Worm (Caenorhabditis elegans): Measurements from ENCODE around the gene ZC204.12.
"Not testable (repeated sequence)": the region's sequence is repeated elsewhere in the genome, so short reads cannot be mapped to it uniquely, and the experiment has no call there.

ZC204.12 gene

DNA sequence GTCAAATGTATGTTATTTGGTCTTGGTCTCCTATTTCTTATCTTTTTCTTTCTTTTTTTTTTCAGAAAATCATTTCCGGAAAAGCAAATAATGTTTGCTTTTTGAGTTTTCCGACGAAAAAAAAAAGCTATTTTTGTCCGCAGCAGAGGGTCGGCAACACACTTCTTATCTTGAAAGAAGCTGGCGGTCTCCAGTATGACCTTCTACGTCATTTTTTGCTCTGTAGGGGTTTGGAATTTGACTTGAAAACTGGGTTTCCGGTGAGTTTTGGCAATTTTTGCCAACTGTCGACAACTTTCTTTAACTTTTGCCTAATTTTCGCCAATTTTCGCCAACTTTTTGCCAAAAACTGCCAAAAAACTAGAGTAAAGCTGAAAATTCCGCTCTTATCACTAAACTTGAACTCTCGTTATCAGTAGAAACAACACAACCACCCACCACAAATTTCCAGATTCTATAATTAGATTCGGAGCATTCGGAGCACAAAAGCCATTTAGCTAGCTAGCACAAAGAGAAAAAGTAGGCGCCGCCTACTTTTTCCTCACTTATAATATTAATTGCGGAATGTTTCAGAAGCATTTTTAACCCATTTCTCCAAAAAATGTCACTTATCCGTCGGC lies 13.3 kb upstream of the ZC204.12 start, which contains the start of gene nhx-6:
Gene nhx-6, plus strand, starts transcription at position 570 of the 620 bp plus-strand sequence.
- no peak for TF ChIP-seq dao-5 (tag; optimal IDR thresholded peaks at IDR 0.05)
- no peak for TF ChIP-seq him-1 (tag; optimal IDR thresholded peaks at IDR 0.05)
- no peak for TF ChIP-seq W03F9.2 (tag; optimal IDR thresholded peaks at IDR 0.05)

- TF ChIP-seq dao-5 (tag; optimal IDR thresholded peaks at IDR 0.05): no peak
- TF ChIP-seq W03F9.2 (tag; optimal IDR thresholded peaks at IDR 0.05): no peak
- TF ChIP-seq him-1 (tag; optimal IDR thresholded peaks at IDR 0.05): no peak
Measured at ce11 chrII:1668913-1669312, 11.8 kb upstream of the ZC204.12 start, which contains the start of gene srw-97. srw-97 (minus strand) TSS chrII:1669013.

DNA sequence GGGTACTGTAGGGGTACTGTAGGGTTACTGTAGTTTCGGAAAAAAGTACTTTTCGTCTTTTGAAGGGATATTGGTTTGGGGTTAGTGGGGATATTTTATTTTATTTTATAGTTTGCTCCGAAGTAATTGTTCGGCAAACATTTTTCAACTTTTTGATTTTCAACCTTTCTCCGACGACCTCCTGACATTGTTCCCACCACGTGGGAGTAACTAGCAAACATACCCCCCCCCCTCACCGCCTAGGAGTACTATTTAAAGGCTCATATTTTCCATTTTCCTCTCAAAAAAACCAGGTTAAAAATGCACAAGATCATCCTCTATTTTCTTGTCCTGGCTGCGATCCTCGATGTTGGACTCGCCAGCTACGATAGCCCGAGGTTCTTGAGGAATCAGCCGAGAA lies 8.9 kb upstream of the ZC204.12 start, which contains the start of gene srlf-29:
Gene srlf-29, plus strand, starts transcription at position 301 of the 400 bp plus-strand sequence.
- TF ChIP-seq dao-5 (tag; optimal IDR thresholded peaks at IDR 0.05) (no peak), W03F9.2 (tag; optimal IDR thresholded peaks at IDR 0.05) (no peak), him-1 (tag; optimal IDR thresholded peaks at IDR 0.05) (no peak)

DNA sequence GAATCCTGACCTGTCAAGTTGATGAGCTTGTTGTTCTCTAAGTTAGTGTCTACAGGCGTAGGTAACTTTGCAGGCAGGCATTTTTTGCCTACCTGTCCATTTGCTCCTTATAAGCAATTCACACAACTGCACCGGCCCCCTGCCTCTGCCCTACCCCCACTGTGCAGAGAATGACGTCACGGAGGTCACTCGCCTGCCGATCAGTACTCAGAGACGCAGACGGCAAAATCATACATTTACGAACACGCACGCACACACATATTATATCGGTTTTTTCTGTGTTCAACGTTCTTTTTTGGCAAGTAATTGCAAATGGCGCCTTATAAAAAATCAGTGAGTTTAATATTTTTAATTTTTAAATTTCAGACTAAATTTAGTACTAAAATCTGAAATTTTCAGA lies 6.4 kb upstream of the ZC204.12 start, which contains the start of gene duxl-1:
Gene duxl-1, plus strand, starts transcription at position 184 of the 400 bp plus-strand sequence.
- TF ChIP-seq him-1 (tag; optimal IDR thresholded peaks at IDR 0.05): no peak
- no peak for TF ChIP-seq dao-5 (tag; optimal IDR thresholded peaks at IDR 0.05)
- no peak for TF ChIP-seq W03F9.2 (tag; optimal IDR thresholded peaks at IDR 0.05)

DNA sequence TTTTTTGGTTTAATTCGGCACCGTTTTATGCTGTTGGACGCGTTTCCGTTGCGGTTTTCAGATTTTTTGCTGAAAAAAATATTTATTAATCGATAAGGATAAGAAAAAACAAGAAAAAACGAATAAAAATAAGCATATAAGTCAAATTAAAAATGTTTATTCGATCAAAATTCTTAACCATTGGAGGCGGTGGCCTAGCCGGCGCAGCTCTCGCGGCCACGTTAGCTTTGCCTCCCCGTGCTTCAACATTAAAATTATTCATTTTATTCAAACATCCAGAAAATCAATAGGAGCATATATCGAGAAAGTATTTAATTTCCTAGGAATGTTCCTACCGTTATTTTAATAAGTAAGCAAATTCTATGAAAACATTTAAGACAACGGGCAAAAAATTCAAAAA lies 5.8 kb upstream of the ZC204.12 start, which contains the start of gene ZC204.14:
Gene ZC204.14, minus strand, starts transcription at position 69 of the 400 bp plus-strand sequence.
- no peak for TF ChIP-seq him-1 (tag; optimal IDR thresholded peaks at IDR 0.05)

ce11 chrII:1660888-1661287 lies 3.8 kb upstream of the ZC204.12 start, which contains the start of gene ZC204.13:
ZC204.13 (minus strand) TSS chrII:1660988.
- TF ChIP-seq dao-5, him-1, W03F9.2 (tag; optimal IDR thresholded peaks at IDR 0.05): not testable (repeated sequence)

DNA sequence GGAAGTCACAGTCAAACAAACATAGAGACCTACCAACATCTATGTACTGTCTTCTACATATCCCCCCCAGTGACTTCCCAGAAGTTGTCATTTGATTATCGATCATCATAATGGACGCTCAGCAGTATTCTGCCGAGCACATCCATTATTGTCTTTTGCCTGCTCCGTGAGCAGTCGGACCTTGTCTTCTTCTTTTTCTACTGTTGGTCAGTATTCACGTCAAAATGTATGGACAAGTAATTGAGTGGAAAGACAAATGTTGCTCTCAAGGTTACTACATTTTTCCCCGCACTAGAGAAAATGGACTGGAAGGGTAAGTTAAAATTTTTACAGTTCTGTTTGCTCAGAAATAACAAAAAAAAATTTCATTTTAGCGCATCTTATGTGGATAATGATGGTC lies 2.2 kb downstream of the ZC204.12 start, which contains the start of gene btb-12:
Gene btb-12, plus strand, starts transcription at position 301 of the 400 bp plus-strand sequence.
- TF ChIP-seq W03F9.2 (tag; optimal IDR thresholded peaks at IDR 0.05) (no peak), dao-5 (tag; optimal IDR thresholded peaks at IDR 0.05) (no peak), him-1 (tag; optimal IDR thresholded peaks at IDR 0.05) (no peak)

DNA sequence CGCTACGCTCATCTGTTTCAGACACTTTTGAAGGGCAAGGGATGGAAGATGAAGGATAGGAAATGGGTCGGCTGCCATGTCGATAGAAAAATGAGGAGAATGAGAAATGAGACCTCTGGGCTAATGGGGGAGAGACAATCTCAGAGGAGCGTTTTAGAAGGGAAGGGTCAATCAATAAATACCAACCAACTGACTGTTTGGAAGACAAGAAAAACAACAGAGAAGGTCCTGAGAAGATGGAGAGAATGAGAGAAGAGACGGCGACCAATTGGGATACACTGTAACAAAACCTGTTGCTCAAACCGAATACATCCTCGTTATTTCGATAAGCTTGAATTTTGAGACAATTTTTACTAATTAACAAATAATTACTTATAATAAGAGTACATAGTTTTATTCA lies 3.7 kb downstream of the ZC204.12 start, which contains the start of gene fbxb-15:
Gene fbxb-15, minus strand, starts transcription at position 101 of the 400 bp plus-strand sequence.
- no peak for TF ChIP-seq him-1 (tag; optimal IDR thresholded peaks at IDR 0.05)
- TF ChIP-seq dao-5 (tag; optimal IDR thresholded peaks at IDR 0.05): no peak
- TF ChIP-seq W03F9.2 (tag; optimal IDR thresholded peaks at IDR 0.05): no peak

DNA sequence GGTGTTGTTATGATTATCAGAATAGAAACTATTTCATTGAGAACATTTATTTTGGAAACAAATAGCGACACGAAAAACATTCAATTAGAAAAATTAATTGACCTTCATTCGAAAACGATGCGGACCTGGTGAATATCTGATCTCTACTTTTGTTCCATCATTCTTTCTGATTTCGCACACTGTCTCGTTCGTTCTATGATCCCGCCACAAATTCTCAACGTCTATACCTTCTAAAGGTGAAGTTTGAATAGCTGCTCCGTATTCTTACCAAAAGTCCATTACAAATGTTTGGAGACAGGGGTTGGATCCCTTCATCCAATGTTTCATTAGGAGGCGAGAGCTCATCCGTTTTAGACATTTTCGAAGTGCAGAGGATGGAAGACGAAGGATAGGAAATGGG lies 5.3 kb downstream of the ZC204.12 start, which contains the start of gene fbxb-16:
Gene fbxb-16, minus strand, starts transcription at position 101 of the 400 bp plus-strand sequence.
- no peak for TF ChIP-seq W03F9.2 (tag; optimal IDR thresholded peaks at IDR 0.05)
- TF ChIP-seq him-1 (tag; optimal IDR thresholded peaks at IDR 0.05): no peak

- TF ChIP-seq dao-5 (tag; optimal IDR thresholded peaks at IDR 0.05): no peak
- no peak for TF ChIP-seq W03F9.2 (tag; optimal IDR thresholded peaks at IDR 0.05)
- TF ChIP-seq him-1 (tag; optimal IDR thresholded peaks at IDR 0.05): no peak
Measured at ce11 chrII:1650502-1650901, 6.6 kb downstream of the ZC204.12 start, which contains the start of gene fbxb-20. fbxb-20 (minus strand) TSS chrII:1650602.

DNA sequence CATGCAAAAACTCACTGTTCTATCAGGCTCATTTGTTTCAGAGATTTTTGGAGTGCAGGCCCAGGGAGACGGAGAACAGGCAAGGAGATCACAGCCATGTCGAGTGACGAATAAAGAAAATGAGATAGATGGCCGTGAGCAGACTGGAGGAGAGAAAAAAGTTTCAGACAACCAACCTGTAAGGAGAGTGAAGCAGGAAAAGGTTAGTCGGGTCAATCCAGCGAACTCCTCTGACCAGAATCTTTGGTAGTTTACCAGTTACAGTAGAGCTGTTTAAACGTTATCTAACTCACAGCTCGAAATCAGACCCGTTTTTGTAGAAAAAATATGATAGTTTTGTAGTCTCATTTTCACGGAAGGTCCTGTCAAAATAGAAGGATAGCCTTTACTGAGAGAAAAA lies 8.3 kb downstream of the ZC204.12 start, which contains the start of gene fbxb-21:
Gene fbxb-21, minus strand, starts transcription at position 101 of the 400 bp plus-strand sequence.
- TF ChIP-seq W03F9.2 (tag; optimal IDR thresholded peaks at IDR 0.05): no peak
- no peak for TF ChIP-seq dao-5 (tag; optimal IDR thresholded peaks at IDR 0.05)
- TF ChIP-seq him-1 (tag; optimal IDR thresholded peaks at IDR 0.05): no peak

- no peak for TF ChIP-seq dao-5 (tag; optimal IDR thresholded peaks at IDR 0.05)
- no peak for TF ChIP-seq W03F9.2 (tag; optimal IDR thresholded peaks at IDR 0.05)
- no peak for TF ChIP-seq him-1 (tag; optimal IDR thresholded peaks at IDR 0.05)
Measured at ce11 chrII:1646199-1646598, 10.9 kb downstream of the ZC204.12 start, which contains the start of gene ZC204.17. ZC204.17 (minus strand) TSS chrII:1646299.

ce11 chrII:1644777-1645348 lies 12.2 kb downstream of the ZC204.12 start, which contains the start of gene ZC204.6:
ZC204.6 (minus strand) TSS chrII:1644827.
- TF ChIP-seq dao-5 (tag; optimal IDR thresholded peaks at IDR 0.05) (no peak), W03F9.2 (tag; optimal IDR thresholded peaks at IDR 0.05) (no peak), him-1 (tag; optimal IDR thresholded peaks at IDR 0.05) (no peak)

DNA sequence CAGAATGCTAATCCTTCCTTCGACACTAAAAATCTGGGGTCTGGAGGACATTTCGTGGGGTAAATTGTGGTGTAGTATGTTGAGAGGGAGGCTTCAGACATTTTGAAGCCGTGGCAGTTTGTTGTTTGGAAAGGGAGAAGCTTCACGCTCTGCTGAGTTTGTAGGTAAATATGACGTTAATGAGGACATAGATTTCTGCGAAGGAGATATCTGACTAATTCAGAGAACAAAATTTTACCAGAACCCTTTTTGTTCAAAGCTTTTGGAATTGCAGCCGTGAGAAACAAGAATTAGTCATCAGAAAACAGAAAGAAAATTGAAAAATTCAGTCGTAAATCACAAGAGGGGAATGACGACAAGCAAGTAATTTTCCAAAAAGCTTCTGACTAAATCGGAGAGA lies 16.6 kb downstream of the ZC204.12 start, which contains the start of gene srh-72:
Gene srh-72, minus strand, starts transcription at position 101 of the 400 bp plus-strand sequence.
- TF ChIP-seq him-1 (tag; optimal IDR thresholded peaks at IDR 0.05) (no peak), dao-5 (tag; optimal IDR thresholded peaks at IDR 0.05) (no peak), W03F9.2 (tag; optimal IDR thresholded peaks at IDR 0.05) (no peak)

Data from whole organism, L4/young adult.